Worm (Caenorhabditis elegans): ENCODE results near the gene F58G11.4.

DNA sequence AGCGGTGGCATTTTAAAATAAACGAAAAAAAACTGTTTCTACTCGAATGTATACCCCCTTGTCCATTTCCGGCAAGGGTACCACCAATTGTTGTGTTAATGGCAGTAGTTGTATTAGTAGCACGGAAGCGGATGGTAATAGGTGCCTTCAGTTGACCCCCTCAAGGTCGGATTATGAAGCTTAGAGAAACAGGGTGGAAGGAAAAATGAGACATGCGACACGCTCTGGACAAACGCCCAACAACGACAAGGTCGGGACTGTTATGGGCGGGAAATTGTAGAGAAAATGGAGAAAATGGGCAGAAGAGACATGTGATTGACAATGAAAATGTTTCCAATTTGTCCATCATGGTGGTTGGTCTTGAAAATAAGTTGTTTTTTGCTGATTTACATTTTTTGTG lies 31.6 kb downstream of the F58G11.4 start, which contains the start of gene T01D3.3:
- no peak for TF ChIP-seq lin-39 (tag; optimal IDR thresholded peaks at IDR 0.05)
- no peak for TF ChIP-seq unc-62 (GFP tag; optimal IDR thresholded peaks at IDR 0.05)
- TF ChIP-seq ama-1 (optimal IDR thresholded peaks at IDR 0.05), result no peak
- TF ChIP-seq skn-1 (tag; optimal IDR thresholded peaks at IDR 0.05), result no peak
- no peak for TF ChIP-seq elt-2 (tag; optimal IDR thresholded peaks at IDR 0.05)
- TF ChIP-seq elt-1 (tag; optimal IDR thresholded peaks at IDR 0.05), result no peak
- TF ChIP-seq mdl-1 (tag; optimal IDR thresholded peaks at IDR 0.05), result no peak
- no peak for TF ChIP-seq elt-3 (tag; optimal IDR thresholded peaks at IDR 0.05)

All from whole organism, L3 larva.